Worm (Caenorhabditis elegans): ENCODE data around the gene gcy-23.

Gene gcy-23

DNA sequence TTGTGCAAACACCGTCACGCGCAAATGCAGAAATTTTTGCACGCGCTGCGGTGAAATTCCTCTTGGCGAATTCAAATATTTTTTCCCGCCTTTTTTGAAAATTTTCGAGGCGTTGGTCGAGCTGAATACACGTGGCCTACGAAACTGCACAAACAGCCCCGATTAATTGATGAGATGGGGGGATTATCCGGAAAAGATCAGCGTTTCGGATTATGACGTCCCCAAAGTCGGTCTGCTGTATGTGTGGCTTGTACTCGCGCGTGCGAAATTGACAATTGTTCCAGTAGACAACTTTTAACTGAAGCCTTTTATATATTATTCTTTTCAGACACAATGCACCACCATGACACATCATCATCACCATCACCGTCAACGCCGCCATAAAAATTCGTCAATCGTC is 37.1 kb downstream of the gcy-23 start:
- no peak for TF ChIP-seq unc-62 (GFP tag; optimal IDR thresholded peaks at IDR 0.05)

DNA sequence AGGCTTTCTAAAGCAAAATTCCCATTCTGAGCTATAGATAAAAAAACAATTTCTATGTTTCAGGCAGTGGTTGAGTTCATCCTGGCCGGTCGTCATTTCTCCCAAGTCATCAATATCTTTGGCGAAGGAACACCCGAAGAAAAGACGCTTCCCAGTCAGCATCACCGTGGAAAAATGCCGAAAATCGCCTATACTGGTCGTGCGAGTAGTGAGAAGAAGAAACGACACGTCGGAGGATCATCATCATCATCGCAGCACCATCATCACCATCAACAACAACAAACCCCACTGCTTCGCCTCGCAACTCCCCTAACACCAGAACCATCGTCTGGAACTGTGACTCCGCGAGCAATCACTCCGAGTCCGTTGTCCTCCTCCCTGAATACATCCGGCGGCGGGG is 37.6 kb downstream of the gcy-23 start:
- no peak for TF ChIP-seq unc-62 (GFP tag; optimal IDR thresholded peaks at IDR 0.05)

DNA sequence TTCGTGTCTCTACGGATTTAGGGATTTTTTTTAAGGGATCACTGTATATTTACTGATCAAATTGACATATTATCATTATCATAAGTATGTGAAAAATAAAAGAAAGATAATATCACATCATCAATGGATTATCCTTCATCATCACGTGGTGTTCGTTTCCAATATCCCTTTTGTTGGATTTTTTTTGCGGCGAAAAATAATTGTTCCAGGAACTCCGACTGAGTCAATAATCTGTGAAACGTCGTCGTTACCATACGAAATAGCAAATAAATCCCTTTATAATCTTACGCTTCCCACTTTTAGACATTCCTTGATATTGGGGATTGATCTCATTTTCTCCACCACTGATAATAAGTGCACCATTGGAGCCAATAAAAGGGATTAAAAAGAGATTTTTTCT is 39.1 kb downstream of the gcy-23 start:
- no peak for TF ChIP-seq unc-62 (GFP tag; optimal IDR thresholded peaks at IDR 0.05)

DNA sequence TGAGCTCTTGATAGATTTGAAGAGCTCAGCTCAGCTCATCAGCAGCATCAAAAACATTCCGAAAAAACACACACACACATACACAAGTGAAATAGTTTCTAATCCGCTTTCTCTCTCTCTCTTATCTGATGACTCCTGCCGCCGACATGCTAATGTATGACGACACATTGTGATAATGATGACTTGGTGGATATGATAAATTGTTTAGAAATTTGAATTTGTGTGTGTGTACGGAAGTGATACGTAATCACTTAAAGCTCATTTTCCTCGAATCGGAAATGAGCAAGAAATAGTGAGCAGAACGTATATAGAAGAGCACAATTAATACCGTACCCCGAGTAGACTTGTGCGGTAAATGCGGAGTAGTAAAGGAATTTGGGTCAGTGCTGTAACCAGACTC is 42.3 kb downstream of the gcy-23 start:
- TF ChIP-seq unc-62 (GFP tag; optimal IDR thresholded peaks at IDR 0.05): no peak

DNA sequence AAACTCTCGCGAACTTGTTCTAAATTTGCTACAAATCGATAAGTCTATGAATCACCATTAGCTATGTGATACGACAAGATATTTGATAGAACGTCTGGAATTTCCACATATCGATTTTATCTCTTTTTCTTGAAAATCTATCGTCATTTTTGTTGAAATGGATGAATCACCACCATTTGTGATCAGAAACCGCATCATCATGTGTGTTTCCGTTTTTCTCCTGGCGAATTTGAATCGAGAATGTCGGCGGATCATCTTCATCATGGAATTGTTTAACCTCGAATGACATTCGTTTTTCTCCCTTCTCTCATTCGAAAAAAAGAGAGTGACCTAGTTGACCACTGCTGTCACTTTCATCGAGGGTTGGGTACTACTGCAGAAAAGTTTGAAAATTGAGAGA is 54.9 kb downstream of the gcy-23 start:
- TF ChIP-seq unc-62 (GFP tag; optimal IDR thresholded peaks at IDR 0.05): no peak

DNA sequence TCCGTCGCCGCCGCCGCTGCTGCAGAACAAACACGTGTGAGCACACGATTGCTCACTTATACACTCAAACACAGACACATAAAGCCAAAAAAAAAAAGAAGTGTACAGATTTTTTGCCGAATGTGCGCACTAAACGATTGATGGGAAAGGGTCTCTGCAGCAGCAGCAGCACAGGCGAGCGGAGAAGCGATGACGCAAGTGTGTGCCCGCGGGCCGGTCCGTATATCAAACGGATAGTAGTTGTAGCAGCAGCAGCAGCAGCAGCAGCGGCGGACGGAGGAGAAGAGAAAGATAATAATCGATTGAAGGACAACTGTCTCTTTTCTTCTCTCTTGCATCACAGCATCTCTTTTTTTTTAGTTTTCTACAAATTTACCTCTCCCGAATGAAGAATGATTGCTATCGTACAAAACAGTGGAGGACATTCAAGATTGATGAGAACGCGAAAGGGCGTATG is 55.7 kb downstream of the gcy-23 start:
- TF ChIP-seq unc-62 (GFP tag; optimal IDR thresholded peaks at IDR 0.05): no peak

Measured in whole organism, dauer.